Fruit fly (Drosophila melanogaster) whole organism: ENCODE data around the gene MKP-4.
A peak's percentile ranks its signal among the peaks of the same experiment; 100 is the strongest.

Experiments used
- CG8478 ChIP-seq: fragments of >200 bp; optimal IDR thresholded peaks from 2 replicates; lab custom pipeline; 2018; ENCODE audit warnings: inconsistent platforms
- Dll ChIP-seq: fragments of >200 bp; optimal IDR thresholded peaks from 2 replicates; lab custom pipeline; 2017
- EcR ChIP-seq, 2 experiments: fragments of >200 bp; optimal IDR thresholded peaks; 2 replicates each; lab custom pipeline; 2017; ENCODE audit warnings: missing biosample characterization in 2 of 2, missing genetic modification characterization in 2 of 2, missing genetic modification reagents in 2 of 2
- pan ChIP-seq: fragments of >200 bp; optimal IDR thresholded peaks from 2 replicates; lab custom pipeline; 2017
- psq ChIP-seq: fragments of >200 bp; optimal IDR thresholded peaks from 2 replicates; lab custom pipeline; 2017
- usp ChIP-seq: fragments of >200 bp; optimal IDR thresholded peaks from 2 replicates; lab custom pipeline; 2017; ENCODE audit warnings: missing biosample characterization, missing genetic modification characterization, mixed read lengths

The MKP-4 gene

DNA sequence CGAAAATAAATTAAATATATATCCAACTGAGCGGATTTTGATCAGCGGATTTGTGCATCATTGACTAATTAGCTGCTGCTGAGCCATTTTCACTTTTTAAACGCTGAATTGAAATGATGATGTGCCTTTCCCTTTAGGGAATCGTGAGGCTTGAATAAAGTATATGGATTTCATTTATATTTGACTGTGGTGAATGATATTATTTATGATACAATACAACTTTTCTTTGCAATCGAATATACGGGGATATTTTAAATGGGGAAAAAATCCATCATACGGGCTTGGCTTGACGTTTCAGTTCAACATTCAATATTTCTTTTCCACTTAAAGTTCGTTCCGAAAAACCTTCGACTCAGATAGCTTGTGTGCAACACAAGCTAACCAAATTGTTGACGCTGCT lies 11.7 kb upstream of the MKP-4 start, which contains the start of the genes Shawn and Tyler:
Gene Shawn (plus strand): TSS at position 301 of the 400 bp plus-strand sequence.
Gene Tyler (plus strand): TSS at position 301 of the 400 bp plus-strand sequence.
- TF ChIP-seq CG8478 = no peak
- TF ChIP-seq Dll (lab: Kevin White, UChicago) = no peak
- no peak for TF ChIP-seq usp
- no peak for TF ChIP-seq pan (lab: Kevin White, UChicago)
- no peak for TF ChIP-seq psq
- no peak for TF ChIP-seq EcR (GFP tag; optimal IDR thresholded peaks at IDR 0.05; lab: Kevin White, UChicago)

dm6 chrX:19613473-19613872 lies 9.4 kb upstream of the MKP-4 start:
- no peak for TF ChIP-seq psq
- TF ChIP-seq usp = no peak
- no peak for TF ChIP-seq CG8478

dm6 chrX:19615990-19616663 lies 6.8 kb upstream of the MKP-4 start, which contains the start of gene CG14210:
Gene CG14210 (plus strand): TSS chrX:19616196.
- TF ChIP-seq psq = no peak
- no peak for TF ChIP-seq usp
- TF ChIP-seq EcR (GFP tag; optimal IDR thresholded peaks at IDR 0.05; lab: Kevin White, UChicago) = no peak
- TF ChIP-seq CG8478 = no peak
- TF ChIP-seq Dll (lab: Kevin White, UChicago) = no peak

- TF ChIP-seq psq = no peak
- no peak for TF ChIP-seq usp
- no peak for TF ChIP-seq Dll (lab: Kevin White, UChicago)
- no peak for TF ChIP-seq pan (lab: Kevin White, UChicago)
- TF ChIP-seq CG8478 = no peak
- no peak for TF ChIP-seq EcR (GFP tag; optimal IDR thresholded peaks at IDR 0.05; lab: Kevin White, UChicago)
Measured at dm6 chrX:19618183-19618740, 4.7 kb upstream of the MKP-4 start, which contains the start of the genes Pstk and Tim9b. Gene Pstk (minus strand): TSS chrX:19618537. Gene Tim9b (minus strand): TSS chrX:19618537.

- TF ChIP-seq usp (no peak), psq (no peak), EcR (GFP tag; optimal IDR thresholded peaks at IDR 0.05; lab: Kevin White, UChicago) (no peak), CG8478 (no peak), pan (lab: Kevin White, UChicago) (no peak), Dll (lab: Kevin White, UChicago) (no peak)
Measured at dm6 chrX:19621145-19621544, 1.8 kb upstream of the MKP-4 start, which contains the start of gene CG14221. Gene CG14221 (minus strand): TSS chrX:19621245.

- TF ChIP-seq psq (no peak), pan (lab: Kevin White, UChicago) (no peak), EcR (GFP tag; optimal IDR thresholded peaks at IDR 0.05; lab: Kevin White, UChicago) (no peak), Dll (lab: Kevin White, UChicago) (no peak), usp (no peak), CG8478 (no peak)
Measured at dm6 chrX:19625405-19625804, 2.5 kb downstream of the MKP-4 start, which contains the start of gene CG14212. Gene CG14212 (plus strand): TSS chrX:19625705.

DNA sequence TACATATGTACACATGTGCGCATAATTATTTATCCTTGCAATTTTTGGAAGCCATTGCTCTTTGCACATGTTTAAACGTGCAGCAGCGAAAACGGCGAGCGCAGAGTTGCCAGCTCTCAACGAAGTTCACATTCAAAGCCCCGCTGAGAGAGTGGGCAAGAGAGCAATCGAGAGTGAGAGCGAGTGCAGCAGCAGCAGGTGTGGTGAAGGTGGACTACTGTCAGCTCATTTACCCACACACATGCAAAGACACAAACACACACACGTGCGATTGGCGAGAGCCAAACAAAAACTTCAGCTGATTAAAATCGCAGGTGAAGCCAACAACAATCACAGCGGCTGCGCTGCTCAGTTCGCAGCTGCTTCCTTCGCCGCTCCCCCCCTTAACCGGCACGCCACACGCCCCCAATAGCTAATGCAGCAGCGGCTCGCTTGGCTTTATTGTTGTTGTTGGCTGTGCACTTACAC lies 8.5 kb downstream of the MKP-4 start:
- peak; percentile 81 for TF ChIP-seq Dll (lab: Kevin White, UChicago)
- TF ChIP-seq pan (lab: Kevin White, UChicago) = no peak

DNA sequence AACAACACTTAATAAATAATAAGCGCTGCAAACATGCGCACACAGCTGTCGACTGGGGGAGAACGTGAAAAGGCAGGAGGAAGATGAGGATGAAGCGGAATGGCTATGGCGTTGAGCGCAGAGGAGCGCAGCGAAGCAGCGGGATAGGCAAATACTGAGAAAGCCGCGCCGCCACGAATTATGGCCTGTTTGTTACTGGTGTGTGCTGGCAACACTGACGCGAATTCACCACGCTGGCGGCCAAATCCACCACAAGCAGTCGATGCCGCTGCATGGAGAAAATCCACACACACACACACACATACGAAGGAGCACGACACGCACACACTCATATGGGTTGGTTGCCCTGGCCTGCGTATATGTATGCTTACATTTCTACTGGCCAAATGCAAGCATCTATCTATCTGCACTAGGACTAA lies 14.1 kb downstream of the MKP-4 start:
- TF ChIP-seq EcR (GFP tag; optimal IDR thresholded peaks at IDR 0.05; lab: Kevin White, UChicago) (no peak), CG8478 (no peak), pan (lab: Kevin White, UChicago) (no peak), psq (no peak), Dll (lab: Kevin White, UChicago) (peak; percentile 8), usp (no peak)

- TF ChIP-seq pan (lab: Kevin White, UChicago) (no peak), EcR (GFP tag; optimal IDR thresholded peaks at IDR 0.05; lab: Kevin White, UChicago) (no peak), CG8478 (peak; percentile 73), psq (no peak)
Measured at dm6 chrX:19637434-19638327, 14.8 kb downstream of the MKP-4 start.

dm6 chrX:19638328-19638940 lies 15.5 kb downstream of the MKP-4 start, which contains the start of gene Rcd-1:
Gene Rcd-1 (plus strand): TSS chrX:19638767.
- TF ChIP-seq psq (no peak), CG8478 (no peak), pan (lab: Kevin White, UChicago) (no peak)

- no peak for TF ChIP-seq EcR (GFP tag; optimal IDR thresholded peaks at IDR 0.05; lab: Kevin White, UChicago)
- TF ChIP-seq CG8478 = peak; percentile 54
Measured at dm6 chrX:19640707-19641248, 17.9 kb downstream of the MKP-4 start.
